Fruit fly (Drosophila melanogaster) whole organism, embryonic: ENCODE measurements around the gene Sf3a2.
A peak's percentile ranks its signal among the peaks of the same experiment; 100 is the strongest.

Experiments used
- Antp ChIP-seq: fragments of 200-800 bp; sonication (Bioruptor generic); optimal IDR thresholded peaks from 3 replicates; lab custom pipeline; 2016; ENCODE audit warnings: missing biosample characterization, missing genetic modification characterization
- Awh ChIP-seq: fragments of 200-800 bp; sonication (Bioruptor generic); IDR thresholded peaks from 2 replicates; pipeline ENCODE4, ENCODE4 v1.3.6; 2022; ENCODE audit warnings: missing biosample characterization, missing genetic modification characterization
- Bgb ChIP-seq: fragments of 200-800 bp; sonication (Bioruptor generic); IDR thresholded peaks from 2 replicates; pipeline ENCODE4 v1.3.6; 2022; ENCODE audit warnings: missing biosample characterization, missing genetic modification characterization; ENCODE audit not compliant: partially characterized antibody
- CG10274 ChIP-seq: fragments of 200-800 bp; sonication (Bioruptor generic); optimal IDR thresholded peaks from 3 replicates; lab custom pipeline; 2017; ENCODE audit warnings: missing biosample characterization, mild to moderate bottlenecking, missing genetic modification characterization
- CG10366 ChIP-seq: fragments of 200-800 bp; sonication (Bioruptor generic); IDR thresholded peaks from 2 replicates; pipeline ENCODE4 v1.3.6; 2022; ENCODE audit warnings: missing biosample characterization, missing genetic modification characterization
- CG10543 ChIP-seq: fragments of 200-800 bp; sonication (Bioruptor generic); optimal IDR thresholded peaks from 3 replicates; lab custom pipeline; 2017; ENCODE audit warnings: missing biosample characterization, mild to moderate bottlenecking, missing genetic modification characterization, moderate library complexity
- CG10565 ChIP-seq: fragments of 200-800 bp; sonication (Bioruptor generic); optimal IDR thresholded peaks from 3 replicates; lab custom pipeline; 2016; ENCODE audit warnings: missing biosample characterization, mild to moderate bottlenecking, missing genetic modification characterization
- CG11085 ChIP-seq: fragments of 200-800 bp; sonication (Bioruptor generic); IDR thresholded peaks from 2 replicates; pipeline ENCODE4 v1.3.6; 2022; ENCODE audit warnings: missing biosample characterization, missing genetic modification characterization
- CG12071 ChIP-seq: fragments of 200-800 bp; sonication (Bioruptor generic); optimal IDR thresholded peaks from 3 replicates; lab custom pipeline; 2018; ENCODE audit warnings: missing biosample characterization, mild to moderate bottlenecking, missing genetic modification characterization
- CG17385 ChIP-seq: fragments of 200-800 bp; sonication (Bioruptor generic); optimal IDR thresholded peaks from 3 replicates; lab custom pipeline; 2018; ENCODE audit warnings: missing biosample characterization, mild to moderate bottlenecking, missing genetic modification characterization
- CG17568 ChIP-seq: fragments of 200-800 bp; sonication (Bioruptor generic); optimal IDR thresholded peaks from 2 replicates; lab custom pipeline; 2018; ENCODE audit warnings: missing biosample characterization, mild to moderate bottlenecking, missing genetic modification characterization, moderate library complexity
- CG17829 ChIP-seq: fragments of 200-800 bp; optimal IDR thresholded peaks from 2 replicates; lab custom pipeline; 2019; ENCODE audit warnings: missing biosample characterization, mild to moderate bottlenecking, missing genetic modification characterization, moderate library complexity
- CG2678 ChIP-seq: fragments of 200-800 bp; sonication (Bioruptor generic); optimal IDR thresholded peaks from 3 replicates; lab custom pipeline; 2019; ENCODE audit warnings: missing biosample characterization, mild to moderate bottlenecking, missing genetic modification characterization, moderate library complexity
- CG2875 ChIP-seq: fragments of 200-800 bp; sonication (Bioruptor generic); optimal IDR thresholded peaks from 2 replicates; lab custom pipeline; 2017; ENCODE audit warnings: missing biosample characterization, mild to moderate bottlenecking, missing genetic modification characterization, missing genetic modification reagents
- CG3163 ChIP-seq: fragments of 200-800 bp; sonication (Bioruptor generic); optimal IDR thresholded peaks from 3 replicates; lab custom pipeline; 2016; ENCODE audit warnings: missing biosample characterization, missing genetic modification characterization
- CG33557 ChIP-seq: fragments of 200-800 bp; sonication (Bioruptor generic); optimal IDR thresholded peaks from 2 replicates; lab custom pipeline; 2019; ENCODE audit warnings: missing biosample characterization, mild to moderate bottlenecking, missing genetic modification characterization, moderate library complexity
- CG3995 ChIP-seq: fragments of 200-800 bp; sonication (Bioruptor generic); optimal IDR thresholded peaks from 3 replicates; lab custom pipeline; 2016; ENCODE audit warnings: missing biosample characterization, missing genetic modification characterization
- CG6683 ChIP-seq: fragments of 200-800 bp; sonication (Bioruptor generic); optimal IDR thresholded peaks from 2 replicates; lab custom pipeline; 2017; ENCODE audit warnings: missing biosample characterization, mild to moderate bottlenecking, missing genetic modification characterization, missing genetic modification reagents
- CG6813 ChIP-seq: fragments of 200-800 bp; sonication (Bioruptor generic); optimal IDR thresholded peaks from 2 replicates; lab custom pipeline; 2017; ENCODE audit warnings: missing biosample characterization, missing genetic modification characterization, mild to moderate bottlenecking, moderate library complexity, missing genetic modification reagents
- CG6854 ChIP-seq: fragments of 200-800 bp; sonication (Bioruptor generic); optimal IDR thresholded peaks from 3 replicates; lab custom pipeline; 2017; ENCODE audit warnings: missing biosample characterization, mild to moderate bottlenecking, missing genetic modification characterization
- CG7271 ChIP-seq: fragments of 200-800 bp; sonication (Bioruptor generic); optimal IDR thresholded peaks from 2 replicates; lab custom pipeline; 2018; ENCODE audit warnings: missing biosample characterization, mild to moderate bottlenecking, missing genetic modification characterization, moderate library complexity
- CG7839 ChIP-seq: fragments of 200-800 bp; sonication (Bioruptor generic); optimal IDR thresholded peaks from 3 replicates; lab custom pipeline; 2018; ENCODE audit warnings: missing biosample characterization, mild to moderate bottlenecking, missing genetic modification characterization, moderate library complexity
- CG8089 ChIP-seq: fragments of 200-800 bp; sonication (Bioruptor generic); optimal IDR thresholded peaks from 3 replicates; lab custom pipeline; 2016; ENCODE audit warnings: missing biosample characterization, missing genetic modification characterization
- CG8924 ChIP-seq: fragments of 200-800 bp; optimal IDR thresholded peaks from 3 replicates; lab custom pipeline; 2019; ENCODE audit warnings: missing biosample characterization, mild to moderate bottlenecking, missing genetic modification characterization, moderate library complexity
- CG8944 ChIP-seq: fragments of 200-800 bp; sonication (Bioruptor generic); optimal IDR thresholded peaks from 3 replicates; lab custom pipeline; 2016; ENCODE audit warnings: missing biosample characterization, missing genetic modification characterization
- CkIIα-i1 ChIP-seq: fragments of 200-800 bp; sonication (Bioruptor generic); IDR thresholded peaks from 2 replicates; pipeline ENCODE4 v1.3.6; 2022; ENCODE audit warnings: missing biosample characterization, missing genetic modification characterization
- Dfd ChIP-seq, 2 experiments: fragments of >200 bp; optimal IDR thresholded peaks; 2 replicates each; lab custom pipeline; 2017; ENCODE audit warnings: missing biosample characterization in 2 of 2, missing genetic modification characterization in 2 of 2
- Drgx ChIP-seq: fragments of 200-800 bp; sonication (Bioruptor generic); IDR thresholded peaks from 2 replicates; pipeline ENCODE4 v1.3.6; 2022; ENCODE audit warnings: missing biosample characterization, missing genetic modification characterization
- Ets97D ChIP-seq: fragments of 200-800 bp; sonication (Bioruptor generic); optimal IDR thresholded peaks from 3 replicates; lab custom pipeline; 2016; ENCODE audit warnings: missing biosample characterization, missing genetic modification characterization
- Fer1 ChIP-seq: fragments of 200-800 bp; sonication (Bioruptor generic); optimal IDR thresholded peaks from 2 replicates; lab custom pipeline; 2017; ENCODE audit warnings: missing biosample characterization, mild to moderate bottlenecking, missing genetic modification characterization
- Med ChIP-seq: fragments of 200-800 bp; sonication (Bioruptor generic); peaks from one replicate; lab custom pipeline; 2016; ENCODE audit warnings: missing biosample characterization, missing genetic modification characterization, mild to moderate bottlenecking, inconsistent platforms, moderate library complexity
- NFAT ChIP-seq: fragments of 200-800 bp; sonication (Bioruptor generic); IDR thresholded peaks from 2 replicates; pipeline ENCODE4 v1.3.6; 2022; ENCODE audit warnings: missing biosample characterization, missing genetic modification characterization
- Nf-YC ChIP-seq: fragments of 200-800 bp; optimal IDR thresholded peaks from 3 replicates; lab custom pipeline; 2019; ENCODE audit warnings: missing biosample characterization, mild to moderate bottlenecking, missing genetic modification characterization, moderate library complexity
- Oli ChIP-seq: fragments of 200-800 bp; sonication (Bioruptor generic); optimal IDR thresholded peaks from 2 replicates; lab custom pipeline; 2018; ENCODE audit warnings: missing biosample characterization, mild to moderate bottlenecking, missing genetic modification characterization, moderate library complexity
- Scr ChIP-seq: fragments of 200-800 bp; sonication (Bioruptor generic); IDR thresholded peaks from 2 replicates; pipeline ENCODE4 v1.3.6; 2022; ENCODE audit warnings: missing biosample characterization, missing genetic modification characterization; ENCODE audit not compliant: partially characterized antibody
- abd-A ChIP-seq: fragments of 200-800 bp; sonication (Bioruptor generic); optimal IDR thresholded peaks from 3 replicates; lab custom pipeline; 2019; ENCODE audit warnings: missing biosample characterization, mild to moderate bottlenecking, missing genetic modification characterization, moderate library complexity
- ase ChIP-seq: fragments of 200-800 bp; sonication (Bioruptor generic); IDR thresholded peaks from 3 replicates; pipeline ENCODE4 v1.3.6; 2022; ENCODE audit warnings: missing biosample characterization, missing genetic modification characterization
- chinmo ChIP-seq: fragments of 200-800 bp; sonication (Bioruptor generic); IDR thresholded peaks from 4 replicates; pipeline ENCODE4 v1.3.6; 2022; ENCODE audit warnings: missing biosample characterization, missing genetic modification characterization; ENCODE audit not compliant: partially characterized antibody
- croc ChIP-seq: fragments of 200-800 bp; sonication (Bioruptor generic); conservative IDR thresholded peaks from 3 replicates; pipeline ENCODE4 v1.3.6; 2022; ENCODE audit warnings: missing biosample characterization, missing genetic modification characterization
- cwo ChIP-seq: fragments of 200-800 bp; sonication (Bioruptor generic); optimal IDR thresholded peaks from 3 replicates; lab custom pipeline; 2017; ENCODE audit warnings: missing biosample characterization, missing genetic modification characterization, mild to moderate bottlenecking, moderate library complexity, missing genetic modification reagents
- grn ChIP-seq: fragments of 200-800 bp; sonication (Bioruptor generic); optimal IDR thresholded peaks from 3 replicates; lab custom pipeline; 2017; ENCODE audit warnings: missing biosample characterization, missing genetic modification characterization
- kah ChIP-seq: fragments of 200-800 bp; sonication (Bioruptor generic); optimal IDR thresholded peaks from 2 replicates; lab custom pipeline; 2018; ENCODE audit warnings: missing biosample characterization, mild to moderate bottlenecking, missing genetic modification characterization
- mam ChIP-seq: fragments of 200-800 bp; sonication (Bioruptor generic); optimal IDR thresholded peaks from 3 replicates; lab custom pipeline; 2016; ENCODE audit warnings: missing biosample characterization, missing genetic modification characterization
- pan ChIP-seq, 4 experiments: fragments of >200 bp in 3 of 4; fragments of 200-800 bp in 1 of 4; sonication (Bioruptor generic) in 1 of 4; optimal IDR thresholded peaks in 3 of 4; IDR thresholded peaks in 1 of 4; 2 replicates each; pipeline versions ENCODE4 v1.3.6 to Lab custom; 2017 to 2022; ENCODE audit warnings: missing biosample characterization in 2 of 4, missing genetic modification characterization in 2 of 4, mixed read lengths in 1 of 4
- schlank ChIP-seq: fragments of 200-800 bp; sonication (Bioruptor generic); optimal IDR thresholded peaks from 2 replicates; lab custom pipeline; 2018; ENCODE audit warnings: missing biosample characterization, mild to moderate bottlenecking, missing genetic modification characterization
- so ChIP-seq: fragments of 200-800 bp; sonication (Bioruptor generic); IDR thresholded peaks from 3 replicates; pipeline ENCODE4 v1.3.6; 2022; ENCODE audit warnings: missing biosample characterization, missing genetic modification characterization
- sob ChIP-seq: fragments of 200-800 bp; sonication (Bioruptor generic); IDR thresholded peaks from 2 replicates; pipeline ENCODE4 v1.3.6; 2022; ENCODE audit warnings: missing biosample characterization, missing genetic modification characterization
- ttk ChIP-seq: fragments of 200-800 bp; sonication (Bioruptor generic); IDR thresholded peaks from 2 replicates; pipeline ENCODE4 v2.1.2; 2022; ENCODE audit warnings: missing biosample characterization, missing genetic modification characterization
- vvl ChIP-seq: fragments of 200-800 bp; sonication (Bioruptor generic); IDR thresholded peaks from 2 replicates; pipeline ENCODE4 v1.3.6; 2022; ENCODE audit warnings: missing biosample characterization, missing genetic modification characterization

Gene Sf3a2

DNA sequence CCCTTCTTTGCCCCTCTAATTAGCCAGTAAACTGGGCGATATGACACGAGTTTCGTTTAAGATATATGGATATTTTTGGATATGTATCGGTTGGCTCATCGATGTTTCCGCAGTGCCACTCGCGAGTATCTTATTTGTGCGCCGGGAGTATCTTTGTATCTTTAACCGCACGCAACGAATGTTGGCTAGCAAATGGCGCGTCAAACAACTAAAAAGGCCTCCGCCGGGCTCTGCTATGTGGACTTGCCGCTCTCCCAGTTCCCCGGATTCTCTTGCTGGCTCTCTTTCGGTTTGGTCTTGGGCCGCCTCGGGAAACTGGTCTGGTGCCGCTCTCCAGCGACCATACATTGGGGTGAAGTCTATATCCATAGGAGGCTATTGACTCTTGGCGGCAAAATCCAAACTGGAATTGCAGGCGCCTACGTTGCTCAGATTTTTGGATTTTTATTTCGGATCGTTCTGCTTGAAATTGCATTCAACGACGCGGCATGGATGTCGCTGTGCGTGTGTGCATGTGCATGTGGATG, 18.6 kb upstream of the Sf3a2 start (continued):
- TF ChIP-seq CG2678 (peak; percentile 19), cwo (peak; percentile 21), CG8944 (GFP tag; lab: Kevin White, UChicago) (no peak), CG17568 (GFP tag; lab: Kevin White, UChicago) (no peak), Scr (GFP tag; lab: Robert Waterston, UW) (0 out of 2 replicates have a peak, but pooled peaks have one; percentile 31), CG3995 (GFP tag; lab: Kevin White, UChicago) (no peak), CkIIα-i1 (GFP tag; lab: Robert Waterston, UW) (no peak), CG10366 (GFP tag; lab: Robert Waterston, UW) (no peak), Awh (GFP tag; lab: Robert Waterston, UW) (peak; percentile 35; the same call in 1 of the 2 replicates), Antp (GFP tag; lab: Kevin White, UChicago) (no peak), CG6813 (GFP tag; lab: Kevin White, UChicago) (no peak), so (peak; percentile 46; the same call in 1 of the 3 replicates), grn (no peak), CG7271 (tag; lab: Kevin White, UChicago) (no peak), Nf-YC (tag; lab: Kevin White, UChicago) (peak; percentile 49), schlank (tag; lab: Kevin White, UChicago) (no peak), vvl (GFP tag; lab: Robert Waterston, UW) (peak; percentile 44; the same call in 1 of the 2 replicates), croc (no peak), CG17385 (GFP tag; lab: Kevin White, UChicago) (peak; percentile 12), CG10543 (peak; percentile 48), CG10274 (GFP tag; lab: Kevin White, UChicago) (no peak), ttk (GFP tag; lab: Robert Waterston, UW) (no peak), Ets97D (GFP tag; lab: Kevin White, UChicago) (no peak), sob (GFP tag; lab: Robert Waterston, UW) (no peak), CG11085 (no peak), CG6683 (no peak), CG6854 (GFP tag; lab: Kevin White, UChicago) (peak; percentile 19), Dfd (GFP tag; optimal IDR thresholded peaks at IDR 0.05; lab: Kevin White, UChicago) (no peak), CG17829 (tag; lab: Kevin White, UChicago) (no peak), Med (peak; percentile 81), Fer1 (GFP tag; lab: Kevin White, UChicago) (peak; percentile 45), CG33557 (GFP tag; lab: Kevin White, UChicago) (no peak), Drgx (GFP tag; lab: Robert Waterston, UW) (peak; percentile 28; the same call in 1 of the 2 replicates), abd-A (tag; lab: Kevin White, UChicago) (peak; percentile 44), CG8089 (no peak), Bgb (GFP tag; lab: Robert Waterston, UW) (peak; percentile 42; the same call in 1 of the 2 replicates), pan (optimal IDR thresholded peaks at IDR 0.05; lab: Kevin White, UChicago) (no peak), pan (GFP tag; optimal IDR thresholded peaks at IDR 0.05 in 1 of 2, IDR thresholded peaks at IDR 0.05 in 1 of 2) (peak in 1 of 2 experiments; percentile 24), CG8924 (tag; lab: Kevin White, UChicago) (no peak), kah (GFP tag; lab: Kevin White, UChicago) (no peak), CG3163 (GFP tag; lab: Kevin White, UChicago) (peak; percentile 75), mam (GFP tag; lab: Kevin White, UChicago) (no peak), CG2875 (peak; percentile 15), chinmo (no peak; the same call in 3 of the 4 replicates), Oli (tag; lab: Kevin White, UChicago) (no peak), CG10565 (GFP tag; lab: Kevin White, UChicago) (no peak), CG12071 (peak; percentile 35), ase (GFP tag; lab: Robert Waterston, UW) (no peak), CG7839 (tag; lab: Kevin White, UChicago) (no peak), NFAT (GFP tag; lab: Robert Waterston, UW) (no peak)
